Fruit fly (Drosophila melanogaster) whole organism, embryonic: ENCODE results near the gene Pss.

Experiments
- Adf1 ChIP-seq: fragments of 200-800 bp; sonication (Bioruptor generic); IDR thresholded peaks from 2 replicates; pipeline ENCODE4 v1.3.6; 2022; ENCODE audit warnings: missing biosample characterization, missing genetic modification characterization
- Asciz ChIP-seq: fragments of 200-800 bp; sonication (Bioruptor generic); optimal IDR thresholded peaks from 2 replicates; lab custom pipeline; 2017; ENCODE audit warnings: missing biosample characterization, mild to moderate bottlenecking, missing genetic modification characterization, missing genetic modification reagents
- Atf-2 ChIP-seq: fragments of 200-800 bp; sonication (Bioruptor generic); optimal IDR thresholded peaks from 2 replicates; lab custom pipeline; 2016; ENCODE audit warnings: missing biosample characterization, missing genetic modification characterization
- B-H2 ChIP-seq: fragments of 200-800 bp; sonication (Bioruptor generic); optimal IDR thresholded peaks from 2 replicates; lab custom pipeline; 2018; ENCODE audit warnings: missing biosample characterization, mild to moderate bottlenecking, missing genetic modification characterization
- C15 ChIP-seq: fragments of 200-800 bp; sonication (Bioruptor generic); IDR thresholded peaks from 3 replicates; pipeline ENCODE4 v1.3.6; 2022; ENCODE audit warnings: missing biosample characterization, missing genetic modification characterization
- CG10462 ChIP-seq: fragments of 200-800 bp; sonication (Bioruptor generic); optimal IDR thresholded peaks from 2 replicates; lab custom pipeline; 2016; ENCODE audit warnings: missing biosample characterization, missing genetic modification characterization
- CG11456 ChIP-seq: fragments of 200-800 bp; sonication (Bioruptor generic); IDR thresholded peaks from 3 replicates; pipeline ENCODE4 v1.3.6; 2022; ENCODE audit warnings: missing biosample characterization, missing genetic modification characterization
- CG12744 ChIP-seq: fragments of 200-800 bp; sonication (Bioruptor generic); optimal IDR thresholded peaks from 2 replicates; lab custom pipeline; 2016; ENCODE audit warnings: missing biosample characterization, missing genetic modification characterization
- CG15269 ChIP-seq: fragments of 200-800 bp; sonication (Bioruptor generic); optimal IDR thresholded peaks from 2 replicates; lab custom pipeline; 2018; ENCODE audit warnings: missing biosample characterization, mild to moderate bottlenecking, missing genetic modification characterization, moderate library complexity
- CG15479 ChIP-seq: fragments of 200-800 bp; sonication (Bioruptor generic); optimal IDR thresholded peaks from 3 replicates; lab custom pipeline; 2019; ENCODE audit warnings: missing biosample characterization, mild to moderate bottlenecking, missing genetic modification characterization, moderate library complexity
- CG15514 ChIP-seq: fragments of 200-800 bp; sonication (Bioruptor generic); optimal IDR thresholded peaks from 3 replicates; lab custom pipeline; 2017; ENCODE audit warnings: missing biosample characterization, missing genetic modification characterization, mild to moderate bottlenecking, moderate library complexity, missing genetic modification reagents
- CG2712 ChIP-seq: fragments of 200-800 bp; optimal IDR thresholded peaks from 3 replicates; lab custom pipeline; 2019; ENCODE audit warnings: missing biosample characterization, mild to moderate bottlenecking, missing genetic modification characterization, moderate library complexity
- CG33213 ChIP-seq: fragments of 200-800 bp; sonication (Bioruptor generic); optimal IDR thresholded peaks from 3 replicates; lab custom pipeline; 2016; ENCODE audit warnings: missing biosample characterization, missing genetic modification characterization
- CG3838 ChIP-seq: fragments of 200-800 bp; sonication (Bioruptor generic); optimal IDR thresholded peaks from 3 replicates; lab custom pipeline; 2016; ENCODE audit warnings: missing biosample characterization, missing genetic modification characterization
- CG6854 ChIP-seq: fragments of 200-800 bp; sonication (Bioruptor generic); optimal IDR thresholded peaks from 3 replicates; lab custom pipeline; 2017; ENCODE audit warnings: missing biosample characterization, mild to moderate bottlenecking, missing genetic modification characterization
- CG9437 ChIP-seq: fragments of 200-800 bp; sonication (Bioruptor generic); optimal IDR thresholded peaks from 2 replicates; lab custom pipeline; 2018; ENCODE audit warnings: missing biosample characterization, mild to moderate bottlenecking, missing genetic modification characterization
- CG9727 ChIP-seq: fragments of 200-800 bp; sonication (Bioruptor generic); optimal IDR thresholded peaks from 3 replicates; lab custom pipeline; 2017; ENCODE audit warnings: missing biosample characterization, mild to moderate bottlenecking, missing genetic modification characterization
- D19B ChIP-seq: fragments of 200-800 bp; sonication (Bioruptor generic); optimal IDR thresholded peaks from 2 replicates; lab custom pipeline; 2017; ENCODE audit warnings: missing biosample characterization, mild to moderate bottlenecking, missing genetic modification characterization
- Deaf1 ChIP-seq: fragments of 200-800 bp; optimal IDR thresholded peaks from 3 replicates; lab custom pipeline; 2019; ENCODE audit warnings: missing biosample characterization, mild to moderate bottlenecking, missing genetic modification characterization, moderate library complexity
- Ets65A ChIP-seq: fragments of 200-800 bp; sonication (Bioruptor generic); peaks from one replicate; lab custom pipeline; 2016; ENCODE audit warnings: missing biosample characterization, missing genetic modification characterization
- Hr39 ChIP-seq: fragments of >200 bp; optimal IDR thresholded peaks from 2 replicates; lab custom pipeline; 2017
- Lhr ChIP-seq: fragments of 200-800 bp; sonication (Bioruptor generic); optimal IDR thresholded peaks from 3 replicates; lab custom pipeline; 2017; ENCODE audit warnings: mild to moderate bottlenecking, missing biosample characterization, missing genetic modification reagents, missing genetic modification characterization
- NC2α ChIP-seq: fragments of 200-800 bp; sonication (Bioruptor generic); optimal IDR thresholded peaks from 2 replicates; lab custom pipeline; 2016; ENCODE audit warnings: missing biosample characterization, missing genetic modification characterization
- Neu2 ChIP-seq: fragments of 200-800 bp; sonication (Bioruptor generic); optimal IDR thresholded peaks from 3 replicates; lab custom pipeline; 2016; ENCODE audit warnings: missing biosample characterization, missing genetic modification characterization, borderline replicate concordance
- Rfx ChIP-seq: fragments of 200-800 bp; sonication (Bioruptor generic); IDR thresholded peaks from 2 replicates; pipeline ENCODE4 v1.3.6; 2022; ENCODE audit warnings: missing biosample characterization, missing genetic modification characterization
- Stat92E ChIP-seq, 3 experiments: fragments of >200 bp in 2 of 3; fragments of 200-800 bp in 1 of 3; sonication (Bioruptor generic) in 1 of 3; optimal IDR thresholded peaks; 2 replicates each; lab custom pipeline; 2017 to 2019; ENCODE audit warnings: missing biosample characterization in 3 of 3, missing genetic modification characterization in 3 of 3, mild to moderate bottlenecking in 1 of 3, moderate library complexity in 1 of 3
- Tbp ChIP-seq: fragments of >200 bp; optimal IDR thresholded peaks from 2 replicates; lab custom pipeline; 2018; ENCODE audit warnings: missing biosample characterization, missing genetic modification characterization
- Trl ChIP-seq, 3 experiments: fragments of >200 bp in 2 of 3; fragments of 200-800 bp in 1 of 3; sonication (Bioruptor generic) in 1 of 3; optimal IDR thresholded peaks; 2 replicates in 1 of 3; 3 replicates in 2 of 3; lab custom pipeline; 2016 to 2017; ENCODE audit warnings: missing biosample characterization in 1 of 3, missing genetic modification characterization in 1 of 3
- abd-A ChIP-seq: fragments of 200-800 bp; sonication (Bioruptor generic); optimal IDR thresholded peaks from 3 replicates; lab custom pipeline; 2019; ENCODE audit warnings: missing biosample characterization, mild to moderate bottlenecking, missing genetic modification characterization, moderate library complexity
- az2 ChIP-seq: fragments of 200-800 bp; sonication (Bioruptor generic); optimal IDR thresholded peaks from 3 replicates; lab custom pipeline; 2016; ENCODE audit warnings: missing biosample characterization, missing genetic modification characterization
- bcd ChIP-seq: fragments of 200-800 bp; sonication (Bioruptor generic); optimal IDR thresholded peaks from 2 replicates; lab custom pipeline; 2017; ENCODE audit warnings: missing biosample characterization, mild to moderate bottlenecking, missing genetic modification characterization
- br ChIP-seq: fragments of >200 bp; optimal IDR thresholded peaks from 2 replicates; lab custom pipeline; 2017
- dm ChIP-seq: fragments of 200-800 bp; sonication (Bioruptor generic); optimal IDR thresholded peaks from 3 replicates; lab custom pipeline; 2016; ENCODE audit warnings: missing biosample characterization, missing genetic modification characterization
- gce ChIP-seq: fragments of 200-800 bp; sonication (Bioruptor generic); IDR thresholded peaks from 3 replicates; pipeline ENCODE4 v1.3.6; 2022; ENCODE audit warnings: missing biosample characterization, missing genetic modification characterization
- jing ChIP-seq: fragments of 200-800 bp; sonication (Bioruptor generic); optimal IDR thresholded peaks from 2 replicates; lab custom pipeline; 2018; ENCODE audit warnings: missing biosample characterization, mild to moderate bottlenecking, missing genetic modification characterization
- kah ChIP-seq: fragments of 200-800 bp; sonication (Bioruptor generic); optimal IDR thresholded peaks from 2 replicates; lab custom pipeline; 2018; ENCODE audit warnings: missing biosample characterization, mild to moderate bottlenecking, missing genetic modification characterization
- lmd ChIP-seq: fragments of 200-800 bp; sonication (Bioruptor generic); IDR thresholded peaks from 2 replicates; pipeline ENCODE4 v1.3.6; 2022; ENCODE audit warnings: missing biosample characterization, missing genetic modification characterization
- lola ChIP-seq, 3 experiments: fragments of >200 bp in 2 of 3; fragments of 200-800 bp in 1 of 3; sonication (Bioruptor generic) in 1 of 3; optimal IDR thresholded peaks; 2 replicates each; lab custom pipeline; 2017 to 2019; ENCODE audit warnings: missing biosample characterization in 3 of 3, missing genetic modification characterization in 3 of 3, mild to moderate bottlenecking in 1 of 3, moderate library complexity in 1 of 3
- mld ChIP-seq: fragments of 200-800 bp; sonication (Bioruptor generic); IDR thresholded peaks from 3 replicates; pipeline ENCODE4 v1.3.6; 2022; ENCODE audit warnings: missing biosample characterization, missing genetic modification characterization; ENCODE audit not compliant: partially characterized antibody
- pfk ChIP-seq: fragments of 200-800 bp; sonication (Bioruptor generic); optimal IDR thresholded peaks from 2 replicates; lab custom pipeline; 2018; ENCODE audit warnings: missing biosample characterization, mild to moderate bottlenecking, missing genetic modification characterization, moderate library complexity
- psq ChIP-seq: fragments of 200-800 bp; sonication (Bioruptor generic); optimal IDR thresholded peaks from 2 replicates; lab custom pipeline; 2017; ENCODE audit warnings: missing biosample characterization, missing genetic modification characterization
- pzg ChIP-seq: fragments of 200-800 bp; sonication (Bioruptor generic); optimal IDR thresholded peaks from 3 replicates; lab custom pipeline; 2018; ENCODE audit warnings: missing biosample characterization, mild to moderate bottlenecking, missing genetic modification characterization, moderate library complexity
- sd ChIP-seq: fragments of 200-800 bp; sonication (Bioruptor generic); optimal IDR thresholded peaks from 3 replicates; lab custom pipeline; 2018; ENCODE audit warnings: missing biosample characterization, mild to moderate bottlenecking, missing genetic modification characterization, moderate library complexity
- seq ChIP-seq: fragments of 200-800 bp; sonication (Bioruptor generic); IDR thresholded peaks from 2 replicates; pipeline ENCODE4 v1.3.6; 2022; ENCODE audit warnings: missing biosample characterization, missing genetic modification characterization
- slou ChIP-seq: fragments of 200-800 bp; sonication (Bioruptor generic); optimal IDR thresholded peaks from 3 replicates; lab custom pipeline; 2016; ENCODE audit warnings: missing biosample characterization, missing genetic modification characterization
- tap ChIP-seq: fragments of 200-800 bp; optimal IDR thresholded peaks from 3 replicates; lab custom pipeline; 2019; ENCODE audit warnings: missing biosample characterization, mild to moderate bottlenecking, missing genetic modification characterization, moderate library complexity
- tx ChIP-seq: fragments of 200-800 bp; sonication (Bioruptor generic); optimal IDR thresholded peaks from 2 replicates; lab custom pipeline; 2016; ENCODE audit warnings: missing biosample characterization, missing genetic modification characterization
- vnd ChIP-seq: fragments of 200-800 bp; sonication (Bioruptor generic); IDR thresholded peaks from 3 replicates; pipeline ENCODE4 v1.3.6; 2022; ENCODE audit warnings: missing biosample characterization, missing genetic modification characterization; ENCODE audit not compliant: partially characterized antibody
- wor ChIP-seq: fragments of 200-800 bp; sonication (Bioruptor generic); IDR thresholded peaks from 2 replicates; pipeline ENCODE4 v1.3.6; 2022; ENCODE audit warnings: missing biosample characterization, missing genetic modification characterization

Pss gene

DNA sequence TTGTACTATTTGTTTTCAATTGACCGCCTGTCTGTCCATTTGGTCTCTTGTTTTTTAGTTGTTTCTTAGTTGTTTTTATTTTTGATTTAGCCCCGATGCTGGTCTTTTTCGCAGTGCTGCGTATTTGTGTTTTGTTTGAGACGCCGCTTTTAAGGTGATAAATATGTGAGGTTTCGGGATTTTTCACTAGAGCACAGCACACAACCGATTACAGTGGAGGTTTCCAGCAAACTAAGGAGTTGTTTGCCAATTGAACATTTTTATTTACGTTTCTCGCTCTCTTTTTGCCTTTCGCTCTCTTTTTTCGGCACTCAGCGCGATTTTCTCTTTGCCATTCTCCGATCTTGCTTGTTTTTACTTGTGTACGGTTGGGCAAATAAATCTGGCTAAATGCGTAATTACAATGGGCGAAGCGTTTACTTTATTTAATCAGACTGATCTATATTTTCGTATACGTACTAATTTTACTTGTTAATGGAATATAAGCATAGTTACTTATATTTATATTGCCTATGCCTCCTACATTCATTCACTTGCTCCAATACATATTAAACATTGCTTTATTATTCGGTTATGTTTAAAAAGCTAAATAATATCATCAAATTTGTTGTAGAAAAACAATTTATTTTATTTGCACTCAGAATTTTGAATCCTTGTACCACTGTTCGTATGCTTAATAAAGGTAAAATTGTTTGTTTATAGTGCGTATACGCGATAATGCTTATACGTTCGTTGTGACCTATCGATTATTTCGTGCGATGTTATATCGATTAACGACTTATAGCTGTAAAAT, 14.4 kb upstream of the Pss start, which contains the start of gene Rcd2:
TSS of gene Rcd2 (minus strand) at position 236 of the 793 bp plus-strand sequence.
- TF ChIP-seq CG6854 (GFP tag; lab: Kevin White, UChicago) (peak; percentile 92), bcd (GFP tag; lab: Kevin White, UChicago) (peak; percentile 81), CG9727 (GFP tag; lab: Kevin White, UChicago) (peak; percentile 80), kah (GFP tag; lab: Kevin White, UChicago) (peak; percentile 70), C15 (0 out of 3 replicates have a peak, but pooled peaks have one; percentile 28), br (lab: Kevin White, UChicago) (no peak), mld (GFP tag; lab: Robert Waterston, UW) (peak; percentile 79), lmd (peak; percentile 74), NC2α (GFP tag; lab: Kevin White, UChicago) (no peak), CG11456 (0 out of 3 replicates have a peak, but pooled peaks have one; percentile 23), Tbp (GFP tag; lab: Kevin White, UChicago) (no peak), pzg (GFP tag; lab: Kevin White, UChicago) (peak; percentile 57), lola (GFP tag; optimal IDR thresholded peaks at IDR 0.05; lab: Kevin White, UChicago) (peak in 1 of 3 experiments; percentile 17), seq (GFP tag; lab: Robert Waterston, UW) (peak; percentile 87), CG15514 (GFP tag; lab: Kevin White, UChicago) (peak; percentile 79), abd-A (tag; lab: Kevin White, UChicago) (peak; percentile 94), psq (GFP tag; lab: Kevin White, UChicago) (peak; percentile 47), CG33213 (GFP tag; lab: Kevin White, UChicago) (no peak), wor (no peak), B-H2 (GFP tag; lab: Kevin White, UChicago) (peak; percentile 82), Neu2 (no peak), CG3838 (GFP tag; lab: Kevin White, UChicago) (peak; percentile 85), Ets65A (GFP tag; lab: Kevin White, UChicago) (peak; percentile 28), CG10462 (GFP tag; lab: Kevin White, UChicago) (peak; percentile 12), CG15269 (peak; percentile 91), jing (GFP tag; lab: Kevin White, UChicago) (peak; percentile 29), Asciz (GFP tag; lab: Kevin White, UChicago) (peak; percentile 91), CG9437 (GFP tag; lab: Kevin White, UChicago) (peak; percentile 80), Rfx (GFP tag; lab: Robert Waterston, UW) (peak; percentile 85), dm (no peak), D19B (peak; percentile 65), pfk (no peak), tap (tag; lab: Kevin White, UChicago) (peak; percentile 82), CG15479 (GFP tag; lab: Kevin White, UChicago) (peak; percentile 29), Hr39 (lab: Kevin White, UChicago) (no peak), tx (GFP tag; lab: Kevin White, UChicago) (peak; percentile 40), az2 (peak; percentile 38), Lhr (GFP tag; lab: Kevin White, UChicago) (peak; percentile 12), Stat92E (GFP tag; optimal IDR thresholded peaks at IDR 0.05; lab: Kevin White, UChicago) (peak in 1 of 3 experiments; percentile 12), CG2712 (tag; lab: Kevin White, UChicago) (peak; percentile 86), Deaf1 (tag; lab: Kevin White, UChicago) (peak; percentile 72), Trl (optimal IDR thresholded peaks at IDR 0.05; lab: Kevin White, UChicago) (peak; percentile 62 to 94), Trl (GFP tag; optimal IDR thresholded peaks at IDR 0.05; lab: Kevin White, UChicago) (peak; percentile 36), slou (GFP tag; lab: Kevin White, UChicago) (peak; percentile 31), gce (GFP tag; lab: Robert Waterston, UW) (no peak; the same call in 2 of the 3 replicates), CG12744 (peak; percentile 60), sd (tag; lab: Kevin White, UChicago) (peak; percentile 78), vnd (GFP tag; lab: Robert Waterston, UW) (peak; percentile 83), Atf-2 (GFP tag; lab: Kevin White, UChicago) (peak; percentile 22), Adf1 (GFP tag; lab: Robert Waterston, UW) (peak; percentile 50; the same call in 1 of the 2 replicates)
